Worm (Caenorhabditis elegans) whole organism, L1 larva: Measurements from ENCODE around the gene zyg-11.

Source experiments
- F16B12.6 ChIP-seq: fragments of 150-350 bp; optimal IDR thresholded peaks from 2 replicates; lab custom pipeline; 2014; ENCODE audit warnings: missing biosample characterization, missing genetic modification characterization
- aly-2 ChIP-seq: fragments of 150-350 bp; optimal IDR thresholded peaks from 2 replicates; lab custom pipeline; 2014; ENCODE audit warnings: missing biosample characterization, missing genetic modification characterization
- elt-2 ChIP-seq: sonication (generic microtip); optimal IDR thresholded peaks from 2 replicates; lab custom pipeline; 2016; ENCODE audit warnings: missing genetic modification characterization, mild to moderate bottlenecking, inconsistent platforms, missing compliant biosample characterization, missing genetic modification reagents
- elt-3 ChIP-seq, 6 experiments: fragments of 150-350 bp in 1 of 6; sonication (generic microtip); optimal IDR thresholded peaks; 2 replicates each; lab custom pipeline; 2017 to 2018; ENCODE audit warnings: missing biosample characterization in 6 of 6, missing genetic modification characterization in 6 of 6, inconsistent platforms in 1 of 6
- fos-1 ChIP-seq: fragments of 150-350 bp; optimal IDR thresholded peaks from 2 replicates; lab custom pipeline; 2014; ENCODE audit warnings: missing biosample characterization, missing genetic modification characterization
- jun-1 ChIP-seq: fragments of 150-350 bp; optimal IDR thresholded peaks from 2 replicates; lab custom pipeline; 2014; ENCODE audit warnings: missing biosample characterization, missing genetic modification reagents, missing genetic modification characterization
- lsy-2 ChIP-seq, 2 experiments: fragments of 150-350 bp; optimal IDR thresholded peaks; 2 replicates each; lab custom pipeline; 2014; ENCODE audit warnings: missing biosample characterization in 2 of 2, missing genetic modification characterization in 2 of 2
- mdl-1 ChIP-seq, 2 experiments: fragments of 150-350 bp; optimal IDR thresholded peaks; 2 replicates each; lab custom pipeline; 2014 to 2017; ENCODE audit warnings: missing biosample characterization in 2 of 2, missing genetic modification characterization in 2 of 2, inconsistent platforms in 1 of 2
- mep-1 ChIP-seq: fragments of 150-350 bp; optimal IDR thresholded peaks from 2 replicates; lab custom pipeline; 2014; ENCODE audit warnings: missing biosample characterization, missing genetic modification characterization
- nhr-12 ChIP-seq: sonication (generic microtip); optimal IDR thresholded peaks from 2 replicates; lab custom pipeline; 2017; ENCODE audit warnings: missing biosample characterization, missing genetic modification characterization
- nhr-237 ChIP-seq: fragments of 150-350 bp; optimal IDR thresholded peaks from 2 replicates; lab custom pipeline; 2014; ENCODE audit warnings: missing biosample characterization, missing genetic modification characterization
- nhr-28 ChIP-seq: fragments of 150-350 bp; optimal IDR thresholded peaks from 2 replicates; lab custom pipeline; 2014; ENCODE audit warnings: missing biosample characterization, missing genetic modification characterization
- nhr-76 ChIP-seq: sonication (generic microtip); optimal IDR thresholded peaks from 2 replicates; lab custom pipeline; 2017; ENCODE audit warnings: missing biosample characterization, missing genetic modification characterization

ce11 chrII:8057911-8058310 lies 40.4 kb downstream of the zyg-11 start:
- TF ChIP-seq nhr-12 (tag; lab: Kevin White, UChicago): no peak
- TF ChIP-seq mdl-1 (tag; optimal IDR thresholded peaks at IDR 0.05; lab: Kevin White, UChicago): no peak
- no peak for TF ChIP-seq nhr-237 (tag; lab: Kevin White, UChicago)
- TF ChIP-seq aly-2: no peak
- no peak for TF ChIP-seq lsy-2 (tag; optimal IDR thresholded peaks at IDR 0.05; lab: Kevin White, UChicago)
- TF ChIP-seq elt-3 (tag; optimal IDR thresholded peaks at IDR 0.05; lab: Kevin White, UChicago): no peak
- no peak for TF ChIP-seq fos-1 (tag; lab: Kevin White, UChicago)
- no peak for TF ChIP-seq nhr-28 (tag; lab: Kevin White, UChicago)
- TF ChIP-seq elt-2: no peak
- no peak for TF ChIP-seq nhr-76
- no peak for TF ChIP-seq mep-1 (tag; lab: Kevin White, UChicago)
- TF ChIP-seq F16B12.6 (tag; lab: Kevin White, UChicago): no peak
- TF ChIP-seq jun-1 (tag; lab: Kevin White, UChicago): no peak
